Fruit fly (Drosophila melanogaster) whole organism, prepupa: Measurements from ENCODE around the gene Tmtc4.

ENCODE experiments used
- CG15336 ChIP-seq: fragments of 200-800 bp; sonication (Bioruptor generic); IDR thresholded peaks from 2 replicates; pipeline ENCODE4 v1.3.6; 2022; ENCODE audit warnings: missing biosample characterization, missing genetic modification characterization
- CG16779 ChIP-seq: fragments of 200-800 bp; sonication (Bioruptor generic); optimal IDR thresholded peaks from 3 replicates; lab custom pipeline; 2017; ENCODE audit warnings: missing biosample characterization, mild to moderate bottlenecking, missing genetic modification characterization
- CG4318 ChIP-seq: fragments of 200-800 bp; sonication (Bioruptor generic); optimal IDR thresholded peaks from 3 replicates; lab custom pipeline; 2017; ENCODE audit warnings: missing biosample characterization, mild to moderate bottlenecking, missing genetic modification characterization
- CG6854 ChIP-seq: fragments of 200-800 bp; sonication (Bioruptor generic); optimal IDR thresholded peaks from 2 replicates; lab custom pipeline; 2017; ENCODE audit warnings: missing biosample characterization, mild to moderate bottlenecking, missing genetic modification characterization
- CG9139 ChIP-seq: fragments of 200-800 bp; sonication (Bioruptor generic); optimal IDR thresholded peaks from 3 replicates; lab custom pipeline; 2017; ENCODE audit warnings: missing biosample characterization, mild to moderate bottlenecking, missing genetic modification characterization
- Eip78C ChIP-seq: fragments of 200-800 bp; sonication (Bioruptor generic); peaks from one replicate; lab custom pipeline; 2016; ENCODE audit warnings: missing biosample characterization, missing genetic modification characterization
- Hr39 ChIP-seq: fragments of 200-800 bp; sonication (Bioruptor generic); optimal IDR thresholded peaks from 2 replicates; lab custom pipeline; 2016; ENCODE audit warnings: missing biosample characterization, missing genetic modification characterization
- Lpt ChIP-seq: fragments of 200-800 bp; sonication (Bioruptor generic); optimal IDR thresholded peaks from 3 replicates; lab custom pipeline; 2016; ENCODE audit warnings: missing biosample characterization, missing genetic modification characterization
- OdsH ChIP-seq: fragments of 200-800 bp; sonication (Bioruptor generic); optimal IDR thresholded peaks from 3 replicates; lab custom pipeline; 2016; ENCODE audit warnings: missing biosample characterization, missing genetic modification characterization
- acj6 ChIP-seq: fragments of 200-800 bp; sonication (Bioruptor generic); optimal IDR thresholded peaks from 3 replicates; lab custom pipeline; 2016; ENCODE audit warnings: missing biosample characterization, missing genetic modification characterization
- cyc ChIP-seq: fragments of 200-800 bp; sonication (Bioruptor generic); optimal IDR thresholded peaks from 3 replicates; lab custom pipeline; 2016; ENCODE audit warnings: missing biosample characterization, missing genetic modification characterization
- lz ChIP-seq: fragments of 200-800 bp; sonication (Bioruptor generic); optimal IDR thresholded peaks from 3 replicates; lab custom pipeline; 2016; ENCODE audit warnings: missing biosample characterization, missing genetic modification characterization
- spab ChIP-seq: fragments of 200-800 bp; sonication (Bioruptor generic); optimal IDR thresholded peaks from 2 replicates; lab custom pipeline; 2017; ENCODE audit warnings: missing biosample characterization, mild to moderate bottlenecking, missing genetic modification characterization, missing genetic modification reagents
- topi ChIP-seq: fragments of 200-800 bp; sonication (Bioruptor generic); optimal IDR thresholded peaks from 3 replicates; lab custom pipeline; 2016; ENCODE audit warnings: missing biosample characterization, missing genetic modification characterization

DNA sequence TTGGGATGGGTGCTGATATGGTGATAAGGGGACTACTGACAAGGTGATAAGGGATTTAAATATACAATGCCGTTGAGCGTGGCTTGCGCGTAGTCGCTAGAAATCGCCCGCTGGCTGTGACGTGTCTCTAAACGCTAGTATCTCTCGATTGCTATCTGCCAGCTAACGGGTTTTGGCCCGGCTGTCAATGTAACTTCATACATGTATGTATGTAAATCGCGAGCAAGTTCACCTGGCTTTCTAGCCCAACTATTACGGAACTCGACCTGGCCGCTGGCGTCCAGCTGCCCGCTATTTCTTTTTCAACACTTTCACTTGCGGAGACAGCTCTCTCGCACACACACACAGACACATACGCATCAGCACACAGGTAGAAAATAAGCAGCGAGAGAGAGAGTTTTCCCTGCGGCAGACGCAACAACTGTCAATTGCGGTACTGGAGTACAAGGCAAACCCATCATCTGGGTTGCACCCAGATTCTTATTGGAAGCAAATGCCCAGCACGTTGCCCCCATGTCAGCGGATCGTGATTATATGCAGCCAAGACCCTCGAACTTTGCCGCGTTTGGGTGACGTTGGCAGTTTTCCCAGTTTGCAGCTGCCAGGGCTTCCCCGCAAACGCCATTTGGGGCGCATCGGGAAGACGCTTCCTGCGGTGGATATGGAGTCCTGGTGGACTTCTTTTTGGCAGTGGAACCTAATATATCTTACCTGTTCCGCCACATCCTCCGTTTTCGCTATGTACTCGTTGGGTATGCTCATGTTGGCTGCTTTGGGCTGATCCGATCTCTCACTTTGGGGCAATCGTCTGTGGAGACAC lies 5.6 kb upstream of the Tmtc4 start:
- TF ChIP-seq CG16779 (tag; lab: Kevin White, UChicago), result no peak
- TF ChIP-seq Hr39 (GFP tag; lab: Kevin White, UChicago), result no peak
- TF ChIP-seq lz (GFP tag; lab: Kevin White, UChicago), result no peak
- no peak for TF ChIP-seq OdsH (GFP tag; lab: Kevin White, UChicago)
- TF ChIP-seq topi (GFP tag; lab: Kevin White, UChicago), result no peak
- no peak for TF ChIP-seq CG6854 (GFP tag; lab: Kevin White, UChicago)
- TF ChIP-seq acj6, result no peak
- no peak for TF ChIP-seq CG9139
- no peak for TF ChIP-seq spab
- no peak for TF ChIP-seq CG15336 (GFP tag; lab: Robert Waterston, UW)
- TF ChIP-seq Eip78C, result no peak
- TF ChIP-seq Lpt, result no peak
- no peak for TF ChIP-seq cyc (GFP tag; lab: Kevin White, UChicago)
- no peak for TF ChIP-seq CG4318 (GFP tag; lab: Kevin White, UChicago)
